Fruit fly (Drosophila melanogaster) whole organism, embryonic: ENCODE results near the gene Sb.

Experiments
- Awh ChIP-seq: fragments of 200-800 bp; sonication (Bioruptor generic); IDR thresholded peaks from 2 replicates; pipeline ENCODE4, ENCODE4 v1.3.6; 2022; ENCODE audit warnings: missing biosample characterization, missing genetic modification characterization
- BEAF-32 ChIP-seq: fragments of 200-800 bp; sonication (Bioruptor generic); optimal IDR thresholded peaks from 3 replicates; lab custom pipeline; 2017; ENCODE audit warnings: missing biosample characterization, missing genetic modification characterization, mild to moderate bottlenecking, moderate library complexity, missing genetic modification reagents
- CG10543 ChIP-seq: fragments of 200-800 bp; sonication (Bioruptor generic); optimal IDR thresholded peaks from 3 replicates; lab custom pipeline; 2017; ENCODE audit warnings: missing biosample characterization, mild to moderate bottlenecking, missing genetic modification characterization, moderate library complexity
- CG11695 ChIP-seq: fragments of 200-800 bp; sonication (Bioruptor generic); IDR thresholded peaks from 3 replicates; pipeline ENCODE4 v1.3.6; 2022; ENCODE audit warnings: missing biosample characterization, missing genetic modification characterization
- CG12236 ChIP-seq: fragments of 200-800 bp; sonication (Bioruptor generic); optimal IDR thresholded peaks from 2 replicates; lab custom pipeline; 2016; ENCODE audit warnings: missing biosample characterization, missing genetic modification characterization
- CG15269 ChIP-seq: fragments of 200-800 bp; sonication (Bioruptor generic); optimal IDR thresholded peaks from 2 replicates; lab custom pipeline; 2018; ENCODE audit warnings: missing biosample characterization, mild to moderate bottlenecking, missing genetic modification characterization, moderate library complexity
- CG1529 ChIP-seq: fragments of 200-800 bp; sonication (Bioruptor generic); optimal IDR thresholded peaks from 3 replicates; lab custom pipeline; 2018; ENCODE audit warnings: missing biosample characterization, missing genetic modification characterization
- CG1647 ChIP-seq: fragments of 200-800 bp; sonication (Bioruptor generic); optimal IDR thresholded peaks from 3 replicates; lab custom pipeline; 2016; ENCODE audit warnings: missing biosample characterization, missing genetic modification characterization
- CG17385 ChIP-seq: fragments of 200-800 bp; sonication (Bioruptor generic); optimal IDR thresholded peaks from 3 replicates; lab custom pipeline; 2018; ENCODE audit warnings: missing biosample characterization, mild to moderate bottlenecking, missing genetic modification characterization
- CG17829 ChIP-seq: fragments of 200-800 bp; optimal IDR thresholded peaks from 2 replicates; lab custom pipeline; 2019; ENCODE audit warnings: missing biosample characterization, mild to moderate bottlenecking, missing genetic modification characterization, moderate library complexity
- CG1832 ChIP-seq: fragments of 200-800 bp; sonication (Bioruptor generic); optimal IDR thresholded peaks from 2 replicates; lab custom pipeline; 2017; ENCODE audit warnings: missing biosample characterization, mild to moderate bottlenecking, missing genetic modification characterization, inconsistent platforms
- CG32772 ChIP-seq: fragments of 200-800 bp; sonication (Bioruptor generic); IDR thresholded peaks from 2 replicates; pipeline ENCODE4 v1.3.6; 2022; ENCODE audit warnings: missing biosample characterization, missing genetic modification characterization
- CG3838 ChIP-seq: fragments of 200-800 bp; sonication (Bioruptor generic); optimal IDR thresholded peaks from 3 replicates; lab custom pipeline; 2016; ENCODE audit warnings: missing biosample characterization, missing genetic modification characterization
- CG43689 ChIP-seq: fragments of 200-800 bp; sonication (Bioruptor generic); IDR thresholded peaks from 2 replicates; pipeline ENCODE4 v1.3.6; 2022; ENCODE audit warnings: missing biosample characterization, missing genetic modification characterization
- CG6683 ChIP-seq: fragments of 200-800 bp; sonication (Bioruptor generic); optimal IDR thresholded peaks from 2 replicates; lab custom pipeline; 2017; ENCODE audit warnings: missing biosample characterization, mild to moderate bottlenecking, missing genetic modification characterization, missing genetic modification reagents
- CG6813 ChIP-seq: fragments of 200-800 bp; sonication (Bioruptor generic); optimal IDR thresholded peaks from 2 replicates; lab custom pipeline; 2017; ENCODE audit warnings: missing biosample characterization, missing genetic modification characterization, mild to moderate bottlenecking, moderate library complexity, missing genetic modification reagents
- CG7839 ChIP-seq: fragments of 200-800 bp; sonication (Bioruptor generic); optimal IDR thresholded peaks from 3 replicates; lab custom pipeline; 2018; ENCODE audit warnings: missing biosample characterization, mild to moderate bottlenecking, missing genetic modification characterization, moderate library complexity
- CG9817 ChIP-seq: fragments of 200-800 bp; sonication (Bioruptor generic); optimal IDR thresholded peaks from 2 replicates; lab custom pipeline; 2018; ENCODE audit warnings: missing biosample characterization, mild to moderate bottlenecking, missing genetic modification characterization, moderate library complexity
- D ChIP-seq, 2 experiments: fragments of 200-800 bp in 1 of 2; fragments of >200 bp in 1 of 2; sonication (Bioruptor generic) in 1 of 2; optimal IDR thresholded peaks; 2 replicates in 1 of 2; 3 replicates in 1 of 2; lab custom pipeline; 2017; ENCODE audit warnings: mild to moderate bottlenecking in 1 of 2, missing biosample characterization in 1 of 2, missing genetic modification characterization in 1 of 2, missing genetic modification reagents in 1 of 2
- Drgx ChIP-seq: fragments of 200-800 bp; sonication (Bioruptor generic); IDR thresholded peaks from 2 replicates; pipeline ENCODE4 v1.3.6; 2022; ENCODE audit warnings: missing biosample characterization, missing genetic modification characterization
- MBD-R2 ChIP-seq: fragments of 200-800 bp; sonication (Bioruptor generic); IDR thresholded peaks from 2 replicates; pipeline ENCODE4 v1.3.6; 2022; ENCODE audit warnings: missing biosample characterization, missing genetic modification characterization
- MESR4 ChIP-seq: fragments of 200-800 bp; sonication (Bioruptor generic); optimal IDR thresholded peaks from 2 replicates; lab custom pipeline; 2018; ENCODE audit warnings: missing biosample characterization, mild to moderate bottlenecking, missing genetic modification characterization, moderate library complexity
- Max ChIP-seq: fragments of 200-800 bp; sonication (Bioruptor generic); optimal IDR thresholded peaks from 2 replicates; lab custom pipeline; 2016; ENCODE audit warnings: missing biosample characterization, mild to moderate bottlenecking, missing genetic modification characterization
- Myb ChIP-seq: fragments of 200-800 bp; sonication (Bioruptor generic); optimal IDR thresholded peaks from 2 replicates; lab custom pipeline; 2016; ENCODE audit warnings: missing biosample characterization, missing genetic modification characterization
- NC2β ChIP-seq: fragments of 200-800 bp; sonication (Bioruptor generic); optimal IDR thresholded peaks from 2 replicates; lab custom pipeline; 2016; ENCODE audit warnings: missing biosample characterization, missing genetic modification characterization
- al ChIP-seq: fragments of 200-800 bp; sonication (Bioruptor generic); IDR thresholded peaks from 2 replicates; pipeline ENCODE4 v1.3.6; 2022; ENCODE audit warnings: missing biosample characterization, missing genetic modification characterization
- ap ChIP-seq: fragments of 200-800 bp; sonication (Bioruptor generic); IDR thresholded peaks from 2 replicates; pipeline ENCODE4 v1.3.6; 2022; ENCODE audit warnings: missing biosample characterization, missing genetic modification characterization
- br ChIP-seq: fragments of >200 bp; optimal IDR thresholded peaks from 2 replicates; lab custom pipeline; 2017
- cato ChIP-seq: fragments of 200-800 bp; sonication (Bioruptor generic); optimal IDR thresholded peaks from 2 replicates; lab custom pipeline; 2016; ENCODE audit warnings: missing biosample characterization, missing genetic modification characterization, borderline replicate concordance
- cg ChIP-seq: fragments of 200-800 bp; sonication (Bioruptor generic); optimal IDR thresholded peaks from 3 replicates; lab custom pipeline; 2019; ENCODE audit warnings: missing biosample characterization, mild to moderate bottlenecking, missing genetic modification characterization, moderate library complexity
- danr ChIP-seq: fragments of 200-800 bp; sonication (Bioruptor generic); IDR thresholded peaks from 2 replicates; pipeline ENCODE4 v1.3.6; 2022; ENCODE audit warnings: missing biosample characterization, missing genetic modification characterization
- dmrt11E ChIP-seq: fragments of 200-800 bp; sonication (Bioruptor generic); optimal IDR thresholded peaks from 3 replicates; lab custom pipeline; 2018; ENCODE audit warnings: missing biosample characterization, mild to moderate bottlenecking, missing genetic modification characterization, moderate library complexity
- fd102C ChIP-seq: fragments of 200-800 bp; sonication (Bioruptor generic); optimal IDR thresholded peaks from 2 replicates; lab custom pipeline; 2018; ENCODE audit warnings: missing biosample characterization, mild to moderate bottlenecking, missing genetic modification characterization, moderate library complexity
- gro ChIP-seq: fragments of 200-800 bp; sonication (Bioruptor generic); optimal IDR thresholded peaks from 2 replicates; lab custom pipeline; 2016; ENCODE audit warnings: missing biosample characterization, missing genetic modification characterization
- h ChIP-seq: fragments of >200 bp; optimal IDR thresholded peaks from 2 replicates; lab custom pipeline; 2017
- jing ChIP-seq: fragments of 200-800 bp; sonication (Bioruptor generic); optimal IDR thresholded peaks from 2 replicates; lab custom pipeline; 2018; ENCODE audit warnings: missing biosample characterization, mild to moderate bottlenecking, missing genetic modification characterization
- klu ChIP-seq: fragments of 200-800 bp; sonication (Bioruptor generic); IDR thresholded peaks from 2 replicates; pipeline ENCODE4 v1.3.6; 2022; ENCODE audit warnings: missing biosample characterization, missing genetic modification characterization
- lilli ChIP-seq: fragments of 200-800 bp; sonication (Bioruptor generic); optimal IDR thresholded peaks from 3 replicates; lab custom pipeline; 2016; ENCODE audit warnings: missing biosample characterization, missing genetic modification characterization
- mam ChIP-seq: fragments of 200-800 bp; sonication (Bioruptor generic); optimal IDR thresholded peaks from 3 replicates; lab custom pipeline; 2016; ENCODE audit warnings: missing biosample characterization, missing genetic modification characterization
- pho ChIP-seq: fragments of 200-800 bp; sonication (Bioruptor generic); optimal IDR thresholded peaks from 2 replicates; lab custom pipeline; 2016; ENCODE audit warnings: missing biosample characterization, missing genetic modification characterization
- repo ChIP-seq: fragments of 200-800 bp; sonication (Bioruptor generic); optimal IDR thresholded peaks from 2 replicates; lab custom pipeline; 2016; ENCODE audit warnings: missing biosample characterization, missing genetic modification characterization
- sc ChIP-seq, 3 experiments: fragments of >200 bp in 2 of 3; fragments of 200-800 bp in 1 of 3; sonication (Bioruptor generic) in 1 of 3; optimal IDR thresholded peaks; 2 replicates in 2 of 3; 3 replicates in 1 of 3; lab custom pipeline; 2017; ENCODE audit warnings: mild to moderate bottlenecking in 1 of 3, missing biosample characterization in 1 of 3, missing genetic modification characterization in 1 of 3, missing genetic modification reagents in 1 of 3
- sens ChIP-seq: fragments of 200-800 bp; sonication (Bioruptor generic); peaks from one replicate; lab custom pipeline; 2016; ENCODE audit warnings: missing biosample characterization, missing genetic modification characterization
- sna ChIP-seq: fragments of 200-800 bp; sonication (Bioruptor generic); IDR thresholded peaks from 2 replicates; pipeline ENCODE4 v1.3.6; 2022; ENCODE audit warnings: missing biosample characterization, missing genetic modification characterization; ENCODE audit not compliant: partially characterized antibody
- tll ChIP-seq, 2 experiments: fragments of 200-800 bp in 1 of 2; fragments of >200 bp in 1 of 2; sonication (Bioruptor generic) in 1 of 2; optimal IDR thresholded peaks; 2 replicates each; lab custom pipeline; 2017 to 2019; ENCODE audit warnings: missing biosample characterization in 2 of 2, missing genetic modification characterization in 2 of 2, mild to moderate bottlenecking in 1 of 2, moderate library complexity in 1 of 2
- tna ChIP-seq: fragments of 200-800 bp; sonication (Bioruptor generic); IDR thresholded peaks from 2 replicates; pipeline ENCODE4 v1.3.6; 2022; ENCODE audit warnings: missing biosample characterization, missing genetic modification characterization; ENCODE audit not compliant: partially characterized antibody
- tx ChIP-seq: fragments of 200-800 bp; sonication (Bioruptor generic); optimal IDR thresholded peaks from 2 replicates; lab custom pipeline; 2016; ENCODE audit warnings: missing biosample characterization, missing genetic modification characterization
- zfh1 ChIP-seq: fragments of 200-800 bp; sonication (Bioruptor generic); IDR thresholded peaks from 3 replicates; pipeline ENCODE4 v1.3.6; 2022; ENCODE audit warnings: missing biosample characterization, missing genetic modification characterization

Sb gene

dm6 chr3R:16146632-16147453 lies 30.9 kb downstream of the Sb start, which contains the start of the genes Mic26-27 and CG5916 (continued):
- TF ChIP-seq sc (optimal IDR thresholded peaks at IDR 0.05; lab: Kevin White, UChicago) = no peak
- TF ChIP-seq sc (GFP tag; optimal IDR thresholded peaks at IDR 0.05; lab: Kevin White, UChicago) = peak; percentile 34
- TF ChIP-seq gro (GFP tag; lab: Kevin White, UChicago) = peak; percentile 70
- no peak for TF ChIP-seq h
- TF ChIP-seq Myb = peak; percentile 85
- no peak for TF ChIP-seq CG6683
- TF ChIP-seq CG43689 (GFP tag; lab: Robert Waterston, UW) = no peak
- no peak for TF ChIP-seq Awh (GFP tag; lab: Robert Waterston, UW)
- TF ChIP-seq CG9817 = peak; percentile 69
- TF ChIP-seq mam (GFP tag; lab: Kevin White, UChicago) = peak; percentile 78
- peak; percentile 42 for TF ChIP-seq CG3838 (GFP tag; lab: Kevin White, UChicago)
- TF ChIP-seq CG17385 (GFP tag; lab: Kevin White, UChicago) = peak; percentile 20
- peak; percentile 11 for TF ChIP-seq D (optimal IDR thresholded peaks at IDR 0.05; lab: Kevin White, UChicago)
- peak; percentile 23 for TF ChIP-seq D (GFP tag; optimal IDR thresholded peaks at IDR 0.05; lab: Kevin White, UChicago)
- peak; percentile 88 for TF ChIP-seq CG32772 (GFP tag; lab: Robert Waterston, UW)
- no peak for TF ChIP-seq br (lab: Kevin White, UChicago)
- TF ChIP-seq pho (GFP tag; lab: Kevin White, UChicago) = peak; percentile 94
- TF ChIP-seq repo = peak; percentile 69
- TF ChIP-seq tx (GFP tag; lab: Kevin White, UChicago) = peak; percentile 78
- TF ChIP-seq fd102C (GFP tag; lab: Kevin White, UChicago) = no peak
- TF ChIP-seq CG12236 (GFP tag; lab: Kevin White, UChicago) = peak; percentile 39
- TF ChIP-seq CG1832 = no peak
- peak; percentile 72 for TF ChIP-seq CG17829
- peak; percentile 58 for TF ChIP-seq CG7839 (tag; lab: Kevin White, UChicago)
- peak; percentile 55; the same call in 1 of the 2 replicates for TF ChIP-seq danr
- TF ChIP-seq sens (GFP tag; lab: Kevin White, UChicago) = peak; percentile 94
- TF ChIP-seq CG1647 (GFP tag; lab: Kevin White, UChicago) = peak; percentile 84
- peak; percentile 76; the same call in 2 of the 3 replicates for TF ChIP-seq zfh1 (GFP tag; lab: Robert Waterston, UW)
- TF ChIP-seq jing (GFP tag; lab: Kevin White, UChicago) = peak; percentile 61
- TF ChIP-seq cato = peak; percentile 22
- peak; percentile 88 for TF ChIP-seq Max (GFP tag; lab: Kevin White, UChicago)
- peak; percentile 100 for TF ChIP-seq sna (GFP tag; lab: Robert Waterston, UW)
- TF ChIP-seq MESR4 = peak; percentile 74
- TF ChIP-seq tll (GFP tag; optimal IDR thresholded peaks at IDR 0.05; lab: Kevin White, UChicago) = peak; percentile 7 to 92
- TF ChIP-seq CG1529 (GFP tag; lab: Kevin White, UChicago) = no peak
- 0 out of 2 replicates have a peak, but pooled peaks have one; percentile 24 for TF ChIP-seq Drgx (GFP tag; lab: Robert Waterston, UW)
- TF ChIP-seq ap (GFP tag; lab: Robert Waterston, UW) = 0 out of 2 replicates have a peak, but pooled peaks have one; percentile 20
- peak; percentile 14 for TF ChIP-seq CG6813 (GFP tag; lab: Kevin White, UChicago)
- peak; percentile 76 for TF ChIP-seq MBD-R2 (GFP tag; lab: Robert Waterston, UW)
- TF ChIP-seq CG15269 (tag; lab: Kevin White, UChicago) = no peak
- TF ChIP-seq al (GFP tag; lab: Robert Waterston, UW) = peak; percentile 60; the same call in 1 of the 2 replicates
- TF ChIP-seq BEAF-32 (GFP tag; lab: Kevin White, UChicago) = peak; percentile 100
- peak; percentile 69 for TF ChIP-seq CG10543
- peak; percentile 88 for TF ChIP-seq klu (GFP tag; lab: Robert Waterston, UW)
- TF ChIP-seq tna (GFP tag; lab: Robert Waterston, UW) = peak; percentile 96
- peak; percentile 85 for TF ChIP-seq NC2β (GFP tag; lab: Kevin White, UChicago)
- TF ChIP-seq cg = no peak
- peak; percentile 81 for TF ChIP-seq lilli (GFP tag; lab: Kevin White, UChicago)
- TF ChIP-seq CG11695 = no peak; the same call in 2 of the 3 replicates
- TF ChIP-seq dmrt11E (tag; lab: Kevin White, UChicago) = peak; percentile 94
